Fruit fly (Drosophila melanogaster) whole organism, embryonic: ENCODE measurements around the gene CG4956.

Source experiments
- Antp ChIP-seq: fragments of 200-800 bp; sonication (Bioruptor generic); optimal IDR thresholded peaks from 3 replicates; lab custom pipeline; 2016; ENCODE audit warnings: missing biosample characterization, missing genetic modification characterization
- CG12659 ChIP-seq: fragments of 200-800 bp; sonication (Bioruptor generic); optimal IDR thresholded peaks from 3 replicates; lab custom pipeline; 2017; ENCODE audit warnings: mild to moderate bottlenecking, missing biosample characterization, missing genetic modification reagents, missing genetic modification characterization
- CG14014 ChIP-seq: fragments of 200-800 bp; sonication (Bioruptor generic); IDR thresholded peaks from 2 replicates; pipeline ENCODE4 v1.3.6; 2022; ENCODE audit warnings: missing biosample characterization, missing genetic modification characterization
- CG17385 ChIP-seq: fragments of 200-800 bp; sonication (Bioruptor generic); optimal IDR thresholded peaks from 3 replicates; lab custom pipeline; 2018; ENCODE audit warnings: missing biosample characterization, mild to moderate bottlenecking, missing genetic modification characterization
- CG18262 ChIP-seq: fragments of 200-800 bp; optimal IDR thresholded peaks from 3 replicates; lab custom pipeline; 2019; ENCODE audit warnings: missing biosample characterization, mild to moderate bottlenecking, missing genetic modification characterization, moderate library complexity
- CG2129 ChIP-seq: fragments of 200-800 bp; sonication (Bioruptor generic); IDR thresholded peaks from 2 replicates; pipeline ENCODE4 v1.3.6; 2022; ENCODE audit warnings: missing biosample characterization, missing genetic modification characterization; ENCODE audit not compliant: partially characterized antibody
- CG30403 ChIP-seq: fragments of 200-800 bp; sonication (Bioruptor generic); optimal IDR thresholded peaks from 3 replicates; lab custom pipeline; 2016; ENCODE audit warnings: missing biosample characterization, missing genetic modification characterization
- CG33557 ChIP-seq: fragments of 200-800 bp; sonication (Bioruptor generic); optimal IDR thresholded peaks from 2 replicates; lab custom pipeline; 2019; ENCODE audit warnings: missing biosample characterization, mild to moderate bottlenecking, missing genetic modification characterization, moderate library complexity
- CG34422 ChIP-seq: fragments of 200-800 bp; sonication (Bioruptor generic); IDR thresholded peaks from 3 replicates; pipeline ENCODE4 v1.3.6; 2022; ENCODE audit warnings: missing biosample characterization, missing genetic modification characterization
- CG4617 ChIP-seq: fragments of 200-800 bp; sonication (Bioruptor generic); optimal IDR thresholded peaks from 3 replicates; lab custom pipeline; 2016; ENCODE audit warnings: missing biosample characterization, missing genetic modification characterization, borderline replicate concordance
- CG4854 ChIP-seq: fragments of 200-800 bp; sonication (Bioruptor generic); optimal IDR thresholded peaks from 2 replicates; lab custom pipeline; 2016; ENCODE audit warnings: missing biosample characterization, missing genetic modification characterization, inconsistent platforms
- CG6175 ChIP-seq: fragments of 200-800 bp; sonication (Bioruptor generic); IDR thresholded peaks from 3 replicates; pipeline ENCODE4 v1.3.6; 2022; ENCODE audit warnings: missing biosample characterization, missing genetic modification characterization
- CG6854 ChIP-seq: fragments of 200-800 bp; sonication (Bioruptor generic); optimal IDR thresholded peaks from 3 replicates; lab custom pipeline; 2017; ENCODE audit warnings: missing biosample characterization, mild to moderate bottlenecking, missing genetic modification characterization
- CG8290 ChIP-seq, 3 experiments: fragments of 200-800 bp; sonication (Bioruptor generic); optimal IDR thresholded peaks; 2 replicates each; lab custom pipeline; 2016 to 2019; ENCODE audit warnings: missing biosample characterization in 3 of 3, missing genetic modification characterization in 3 of 3, mild to moderate bottlenecking in 2 of 3, moderate library complexity in 1 of 3
- CG9437 ChIP-seq: fragments of 200-800 bp; sonication (Bioruptor generic); optimal IDR thresholded peaks from 2 replicates; lab custom pipeline; 2018; ENCODE audit warnings: missing biosample characterization, mild to moderate bottlenecking, missing genetic modification characterization
- CG9609 ChIP-seq: fragments of 200-800 bp; sonication (Bioruptor generic); optimal IDR thresholded peaks from 3 replicates; lab custom pipeline; 2016; ENCODE audit warnings: missing biosample characterization, missing genetic modification characterization
- CG9932 ChIP-seq: fragments of 200-800 bp; sonication (Bioruptor generic); IDR thresholded peaks from 2 replicates; pipeline ENCODE4 v1.3.6; 2022; ENCODE audit warnings: missing biosample characterization, missing genetic modification characterization
- CkIIα-i1 ChIP-seq: fragments of 200-800 bp; sonication (Bioruptor generic); IDR thresholded peaks from 2 replicates; pipeline ENCODE4 v1.3.6; 2022; ENCODE audit warnings: missing biosample characterization, missing genetic modification characterization
- CrebB ChIP-seq: fragments of 200-800 bp; sonication (Bioruptor generic); optimal IDR thresholded peaks from 3 replicates; lab custom pipeline; 2018; ENCODE audit warnings: missing biosample characterization, mild to moderate bottlenecking, missing genetic modification characterization
- Dbx ChIP-seq: fragments of 200-800 bp; sonication (Bioruptor generic); IDR thresholded peaks from 3 replicates; pipeline ENCODE4 v1.3.6; 2022; ENCODE audit warnings: missing biosample characterization, missing genetic modification characterization
- Doc3 ChIP-seq: fragments of 200-800 bp; sonication (Bioruptor generic); IDR thresholded peaks from 3 replicates; pipeline ENCODE4 v1.3.6; 2022; ENCODE audit warnings: missing biosample characterization, missing genetic modification characterization; ENCODE audit not compliant: partially characterized antibody
- Drgx ChIP-seq: fragments of 200-800 bp; sonication (Bioruptor generic); IDR thresholded peaks from 2 replicates; pipeline ENCODE4 v1.3.6; 2022; ENCODE audit warnings: missing biosample characterization, missing genetic modification characterization
- Eip74EF ChIP-seq, 2 experiments: fragments of 200-800 bp in 1 of 2; fragments of >200 bp in 1 of 2; sonication (Bioruptor generic) in 1 of 2; optimal IDR thresholded peaks; 2 replicates each; lab custom pipeline; 2017 to 2019; ENCODE audit warnings: missing biosample characterization in 2 of 2, missing genetic modification characterization in 2 of 2, mild to moderate bottlenecking in 1 of 2, moderate library complexity in 1 of 2
- Fer1 ChIP-seq: fragments of 200-800 bp; sonication (Bioruptor generic); optimal IDR thresholded peaks from 2 replicates; lab custom pipeline; 2017; ENCODE audit warnings: missing biosample characterization, mild to moderate bottlenecking, missing genetic modification characterization
- Fer3 ChIP-seq: fragments of 200-800 bp; sonication (Bioruptor generic); optimal IDR thresholded peaks from 2 replicates; lab custom pipeline; 2018; ENCODE audit warnings: missing biosample characterization, mild to moderate bottlenecking, missing genetic modification characterization, moderate library complexity
- Hr39 ChIP-seq: fragments of >200 bp; optimal IDR thresholded peaks from 2 replicates; lab custom pipeline; 2017
- Meics ChIP-seq: fragments of 200-800 bp; sonication (Bioruptor generic); optimal IDR thresholded peaks from 2 replicates; lab custom pipeline; 2017; ENCODE audit warnings: missing biosample characterization, mild to moderate bottlenecking, missing genetic modification characterization
- Myb ChIP-seq: fragments of 200-800 bp; sonication (Bioruptor generic); optimal IDR thresholded peaks from 2 replicates; lab custom pipeline; 2016; ENCODE audit warnings: missing biosample characterization, missing genetic modification characterization
- Optix ChIP-seq: fragments of 200-800 bp; sonication (Bioruptor generic); IDR thresholded peaks from 3 replicates; pipeline ENCODE4 v1.3.6; 2022; ENCODE audit warnings: missing biosample characterization, missing genetic modification characterization
- Rfx ChIP-seq: fragments of 200-800 bp; sonication (Bioruptor generic); IDR thresholded peaks from 2 replicates; pipeline ENCODE4 v1.3.6; 2022; ENCODE audit warnings: missing biosample characterization, missing genetic modification characterization
- al ChIP-seq: fragments of 200-800 bp; sonication (Bioruptor generic); IDR thresholded peaks from 2 replicates; pipeline ENCODE4 v1.3.6; 2022; ENCODE audit warnings: missing biosample characterization, missing genetic modification characterization
- bab2 ChIP-seq: fragments of 200-800 bp; sonication (Bioruptor generic); optimal IDR thresholded peaks from 2 replicates; lab custom pipeline; 2016; ENCODE audit warnings: missing biosample characterization, missing genetic modification characterization
- croc ChIP-seq: fragments of 200-800 bp; sonication (Bioruptor generic); conservative IDR thresholded peaks from 3 replicates; pipeline ENCODE4 v1.3.6; 2022; ENCODE audit warnings: missing biosample characterization, missing genetic modification characterization
- da ChIP-seq: fragments of 200-800 bp; sonication (Bioruptor generic); optimal IDR thresholded peaks from 2 replicates; lab custom pipeline; 2016; ENCODE audit warnings: missing biosample characterization, missing genetic modification characterization
- dan ChIP-seq: fragments of 200-800 bp; sonication (Bioruptor generic); IDR thresholded peaks from 2 replicates; pipeline ENCODE4 v1.3.6; 2022; ENCODE audit warnings: missing biosample characterization, missing genetic modification characterization
- dm ChIP-seq: fragments of 200-800 bp; sonication (Bioruptor generic); optimal IDR thresholded peaks from 3 replicates; lab custom pipeline; 2016; ENCODE audit warnings: missing biosample characterization, missing genetic modification characterization
- eyg ChIP-seq: fragments of 200-800 bp; sonication (Bioruptor generic); optimal IDR thresholded peaks from 3 replicates; lab custom pipeline; 2016; ENCODE audit warnings: missing biosample characterization, missing genetic modification characterization
- lola ChIP-seq, 3 experiments: fragments of >200 bp in 2 of 3; fragments of 200-800 bp in 1 of 3; sonication (Bioruptor generic) in 1 of 3; optimal IDR thresholded peaks; 2 replicates each; lab custom pipeline; 2017 to 2019; ENCODE audit warnings: missing biosample characterization in 3 of 3, missing genetic modification characterization in 3 of 3, mild to moderate bottlenecking in 1 of 3, moderate library complexity in 1 of 3
- onecut ChIP-seq: fragments of 200-800 bp; sonication (Bioruptor generic); IDR thresholded peaks from 2 replicates; pipeline ENCODE4 v1.3.6; 2022; ENCODE audit warnings: missing biosample characterization, missing genetic modification characterization
- org-1 ChIP-seq: fragments of 200-800 bp; sonication (Bioruptor generic); optimal IDR thresholded peaks from 2 replicates; lab custom pipeline; 2017; ENCODE audit warnings: missing biosample characterization, missing genetic modification characterization
- otp ChIP-seq: fragments of 200-800 bp; sonication (Bioruptor generic); IDR thresholded peaks from 3 replicates; pipeline ENCODE4, ENCODE4 v1.3.6; 2022; ENCODE audit warnings: missing biosample characterization, missing genetic modification characterization
- peb ChIP-seq: fragments of 200-800 bp; sonication (Bioruptor generic); IDR thresholded peaks from 2 replicates; pipeline ENCODE4 v1.3.6; 2022; ENCODE audit warnings: missing biosample characterization, missing genetic modification characterization
- prd ChIP-seq, 3 experiments: fragments of >200 bp in 2 of 3; fragments of 200-800 bp in 1 of 3; sonication (Bioruptor generic) in 1 of 3; optimal IDR thresholded peaks in 2 of 3; IDR thresholded peaks in 1 of 3; 2 replicates in 2 of 3; 3 replicates in 1 of 3; pipeline versions ENCODE4 v1.3.6 to Lab custom; 2017 to 2022; ENCODE audit warnings: missing biosample characterization in 1 of 3, missing genetic modification characterization in 1 of 3
- sens-2 ChIP-seq: fragments of 200-800 bp; sonication (Bioruptor generic); IDR thresholded peaks from 2 replicates; pipeline ENCODE4 v1.3.6; 2022; ENCODE audit warnings: missing biosample characterization, missing genetic modification characterization
- sima ChIP-seq: fragments of 200-800 bp; sonication (Bioruptor generic); optimal IDR thresholded peaks from 2 replicates; lab custom pipeline; 2016; ENCODE audit warnings: missing biosample characterization, missing genetic modification characterization
- tgo ChIP-seq: fragments of 200-800 bp; sonication (Bioruptor generic); IDR thresholded peaks from 3 replicates; pipeline ENCODE4 v1.3.6; 2022; ENCODE audit warnings: missing biosample characterization, missing genetic modification characterization
- tin ChIP-seq: fragments of 200-800 bp; sonication (Bioruptor generic); optimal IDR thresholded peaks from 3 replicates; lab custom pipeline; 2016; ENCODE audit warnings: missing biosample characterization, missing genetic modification characterization
- usp ChIP-seq: fragments of >200 bp; optimal IDR thresholded peaks from 2 replicates; lab custom pipeline; 2017; ENCODE audit warnings: missing biosample characterization, missing genetic modification characterization
- yki ChIP-seq: fragments of >200 bp; optimal IDR thresholded peaks from 3 replicates; lab custom pipeline; 2018
- zfh1 ChIP-seq: fragments of 200-800 bp; sonication (Bioruptor generic); IDR thresholded peaks from 3 replicates; pipeline ENCODE4 v1.3.6; 2022; ENCODE audit warnings: missing biosample characterization, missing genetic modification characterization

The CG4956 gene

dm6 chr3R:25737735-25738371 is 40.3 kb downstream of the CG4956 start (continued):
- TF ChIP-seq prd (optimal IDR thresholded peaks at IDR 0.05; lab: Kevin White, UChicago) (no peak), prd (GFP tag; IDR thresholded peaks at IDR 0.05; lab: Robert Waterston, UW) (peak; percentile 93), Hr39 (lab: Kevin White, UChicago) (no peak), al (GFP tag; lab: Robert Waterston, UW) (peak; percentile 74), CG30403 (GFP tag; lab: Kevin White, UChicago) (peak; percentile 95), Drgx (peak; percentile 96), CrebB (peak; percentile 82), usp (GFP tag; lab: Kevin White, UChicago) (no peak), org-1 (GFP tag; lab: Kevin White, UChicago) (peak; percentile 84), onecut (GFP tag; lab: Robert Waterston, UW) (peak; percentile 85), Optix (peak; percentile 87), tin (peak; percentile 95), Doc3 (GFP tag; lab: Robert Waterston, UW) (no peak), Myb (peak; percentile 77), lola (GFP tag; optimal IDR thresholded peaks at IDR 0.05; lab: Kevin White, UChicago) (peak in 1 of 3 experiments; percentile 92), CkIIα-i1 (GFP tag; lab: Robert Waterston, UW) (no peak), Eip74EF (GFP tag; optimal IDR thresholded peaks at IDR 0.05; lab: Kevin White, UChicago) (peak in 1 of 2 experiments; percentile 90), Antp (GFP tag; lab: Kevin White, UChicago) (peak; percentile 97), peb (GFP tag; lab: Robert Waterston, UW) (peak; percentile 90), CG9609 (GFP tag; lab: Kevin White, UChicago) (peak; percentile 91), bab2 (GFP tag; lab: Kevin White, UChicago) (peak; percentile 96), dan (peak; percentile 35; the same call in 1 of the 2 replicates), CG9932 (peak; percentile 82), da (GFP tag; lab: Kevin White, UChicago) (peak; percentile 73), CG34422 (GFP tag; lab: Robert Waterston, UW) (peak; percentile 96), CG4617 (GFP tag; lab: Kevin White, UChicago) (peak; percentile 66), CG33557 (GFP tag; lab: Kevin White, UChicago) (peak; percentile 87), CG2129 (GFP tag; lab: Robert Waterston, UW) (no peak), eyg (GFP tag; lab: Kevin White, UChicago) (peak; percentile 89), Fer1 (peak; percentile 67), CG8290 (GFP tag; optimal IDR thresholded peaks at IDR 0.05; lab: Kevin White, UChicago) (peak; percentile 95), CG8290 (tag; optimal IDR thresholded peaks at IDR 0.05; lab: Kevin White, UChicago) (peak; percentile 66 to 80), tgo (peak; percentile 88), CG6175 (GFP tag; lab: Robert Waterston, UW) (peak; percentile 78), Rfx (peak; percentile 89), CG18262 (tag; lab: Kevin White, UChicago) (peak; percentile 96), Fer3 (tag; lab: Kevin White, UChicago) (peak; percentile 86), CG4854 (GFP tag; lab: Kevin White, UChicago) (peak; percentile 89), zfh1 (GFP tag; lab: Robert Waterston, UW) (peak; percentile 94), otp (GFP tag; lab: Robert Waterston, UW) (peak; percentile 94), CG6854 (GFP tag; lab: Kevin White, UChicago) (peak; percentile 46), CG17385 (peak; percentile 89), CG12659 (GFP tag; lab: Kevin White, UChicago) (peak; percentile 87), sens-2 (GFP tag; lab: Robert Waterston, UW) (peak; percentile 92), CG9437 (GFP tag; lab: Kevin White, UChicago) (peak; percentile 82), sima (GFP tag; lab: Kevin White, UChicago) (peak; percentile 76), croc (peak; percentile 96), yki (lab: Kevin White, UChicago) (no peak), CG14014 (GFP tag; lab: Robert Waterston, UW) (peak; percentile 85), Meics (GFP tag; lab: Kevin White, UChicago) (peak; percentile 81), dm (peak; percentile 87), Dbx (GFP tag; lab: Robert Waterston, UW) (peak; percentile 83)
